Fruit fly (Drosophila melanogaster) whole organism, embryonic: ENCODE results near the gene CG12171.
A peak's percentile ranks its signal among the peaks of the same experiment; 100 is the strongest.

Experiments
- Aef1 ChIP-seq: fragments of 200-800 bp; sonication (Bioruptor generic); IDR thresholded peaks from 3 replicates; pipeline ENCODE4 v1.3.6; 2022; ENCODE audit warnings: missing biosample characterization, missing genetic modification characterization
- BtbVII ChIP-seq: fragments of 200-800 bp; sonication (Bioruptor generic); optimal IDR thresholded peaks from 3 replicates; lab custom pipeline; 2017; ENCODE audit warnings: missing biosample characterization, mild to moderate bottlenecking, missing genetic modification characterization
- CG1024 ChIP-seq: fragments of 200-800 bp; sonication (Bioruptor generic); IDR thresholded peaks from 2 replicates; pipeline ENCODE4 v1.3.6; 2022; ENCODE audit warnings: missing biosample characterization, missing genetic modification characterization
- CG10267 ChIP-seq: fragments of 200-800 bp; sonication (Bioruptor generic); optimal IDR thresholded peaks from 2 replicates; lab custom pipeline; 2018; ENCODE audit warnings: missing biosample characterization, mild to moderate bottlenecking, missing genetic modification characterization, moderate library complexity
- CG13123 ChIP-seq: fragments of 200-800 bp; sonication (Bioruptor generic); optimal IDR thresholded peaks from 2 replicates; lab custom pipeline; 2016; ENCODE audit warnings: missing biosample characterization, missing genetic modification characterization
- CG14965 ChIP-seq: fragments of 200-800 bp; sonication (Bioruptor generic); optimal IDR thresholded peaks from 2 replicates; lab custom pipeline; 2016; ENCODE audit warnings: missing biosample characterization, missing genetic modification characterization, borderline replicate concordance
- CG1647 ChIP-seq: fragments of 200-800 bp; sonication (Bioruptor generic); optimal IDR thresholded peaks from 3 replicates; lab custom pipeline; 2016; ENCODE audit warnings: missing biosample characterization, missing genetic modification characterization
- CG17385 ChIP-seq: fragments of 200-800 bp; sonication (Bioruptor generic); optimal IDR thresholded peaks from 3 replicates; lab custom pipeline; 2018; ENCODE audit warnings: missing biosample characterization, mild to moderate bottlenecking, missing genetic modification characterization
- CG17612 ChIP-seq: fragments of 200-800 bp; sonication (Bioruptor generic); IDR thresholded peaks from 2 replicates; pipeline ENCODE4 v1.3.6; 2022; ENCODE audit warnings: missing biosample characterization, missing genetic modification characterization
- CG30020 ChIP-seq: fragments of 200-800 bp; optimal IDR thresholded peaks from 2 replicates; lab custom pipeline; 2019; ENCODE audit warnings: missing biosample characterization, mild to moderate bottlenecking, missing genetic modification characterization, moderate library complexity
- CG31441 ChIP-seq: fragments of 200-800 bp; sonication (Bioruptor generic); IDR thresholded peaks from 2 replicates; pipeline ENCODE4 v1.3.6; 2022; ENCODE audit warnings: missing biosample characterization, missing genetic modification characterization
- CG32767 ChIP-seq: fragments of 200-800 bp; sonication (Bioruptor generic); IDR thresholded peaks from 2 replicates; pipeline ENCODE4 v1.3.6; 2022; ENCODE audit warnings: missing biosample characterization, missing genetic modification characterization
- CG33557 ChIP-seq: fragments of 200-800 bp; sonication (Bioruptor generic); optimal IDR thresholded peaks from 2 replicates; lab custom pipeline; 2019; ENCODE audit warnings: missing biosample characterization, mild to moderate bottlenecking, missing genetic modification characterization, moderate library complexity
- CG4707 ChIP-seq: fragments of 200-800 bp; sonication (Bioruptor generic); optimal IDR thresholded peaks from 2 replicates; lab custom pipeline; 2018; ENCODE audit warnings: missing biosample characterization, mild to moderate bottlenecking, missing genetic modification characterization, moderate library complexity
- CG7745 ChIP-seq: fragments of 200-800 bp; sonication (Bioruptor generic); optimal IDR thresholded peaks from 2 replicates; lab custom pipeline; 2018; ENCODE audit warnings: missing biosample characterization, mild to moderate bottlenecking, missing genetic modification characterization, moderate library complexity
- CG7839 ChIP-seq: fragments of 200-800 bp; sonication (Bioruptor generic); optimal IDR thresholded peaks from 3 replicates; lab custom pipeline; 2018; ENCODE audit warnings: missing biosample characterization, mild to moderate bottlenecking, missing genetic modification characterization, moderate library complexity
- CG9797 ChIP-seq: fragments of 200-800 bp; sonication (Bioruptor generic); optimal IDR thresholded peaks from 3 replicates; lab custom pipeline; 2018; ENCODE audit warnings: missing biosample characterization, mild to moderate bottlenecking, missing genetic modification characterization
- CG9876 ChIP-seq: fragments of 200-800 bp; sonication (Bioruptor generic); optimal IDR thresholded peaks from 2 replicates; lab custom pipeline; 2016; ENCODE audit warnings: missing biosample characterization, missing genetic modification characterization
- Drgx ChIP-seq: fragments of 200-800 bp; sonication (Bioruptor generic); IDR thresholded peaks from 2 replicates; pipeline ENCODE4 v1.3.6; 2022; ENCODE audit warnings: missing biosample characterization, missing genetic modification characterization
- Elba2 ChIP-seq: fragments of 200-800 bp; sonication (Bioruptor generic); optimal IDR thresholded peaks from 3 replicates; lab custom pipeline; 2016; ENCODE audit warnings: missing biosample characterization, missing genetic modification characterization
- Ets97D ChIP-seq: fragments of 200-800 bp; sonication (Bioruptor generic); optimal IDR thresholded peaks from 3 replicates; lab custom pipeline; 2016; ENCODE audit warnings: missing biosample characterization, missing genetic modification characterization
- Fer1 ChIP-seq: fragments of 200-800 bp; sonication (Bioruptor generic); optimal IDR thresholded peaks from 2 replicates; lab custom pipeline; 2017; ENCODE audit warnings: missing biosample characterization, mild to moderate bottlenecking, missing genetic modification characterization
- HmgZ ChIP-seq: fragments of 200-800 bp; sonication (Bioruptor generic); optimal IDR thresholded peaks from 2 replicates; lab custom pipeline; 2018; ENCODE audit warnings: missing biosample characterization, mild to moderate bottlenecking, missing genetic modification characterization
- Lhr ChIP-seq: fragments of 200-800 bp; sonication (Bioruptor generic); optimal IDR thresholded peaks from 3 replicates; lab custom pipeline; 2017; ENCODE audit warnings: mild to moderate bottlenecking, missing biosample characterization, missing genetic modification reagents, missing genetic modification characterization
- NFAT ChIP-seq: fragments of 200-800 bp; sonication (Bioruptor generic); IDR thresholded peaks from 2 replicates; pipeline ENCODE4 v1.3.6; 2022; ENCODE audit warnings: missing biosample characterization, missing genetic modification characterization
- Neu2 ChIP-seq: fragments of 200-800 bp; sonication (Bioruptor generic); optimal IDR thresholded peaks from 3 replicates; lab custom pipeline; 2016; ENCODE audit warnings: missing biosample characterization, missing genetic modification characterization, borderline replicate concordance
- Nf-YC ChIP-seq: fragments of 200-800 bp; optimal IDR thresholded peaks from 3 replicates; lab custom pipeline; 2019; ENCODE audit warnings: missing biosample characterization, mild to moderate bottlenecking, missing genetic modification characterization, moderate library complexity
- NfI ChIP-seq: fragments of 200-800 bp; sonication (Bioruptor generic); optimal IDR thresholded peaks from 3 replicates; lab custom pipeline; 2018; ENCODE audit warnings: missing biosample characterization, mild to moderate bottlenecking, missing genetic modification characterization, moderate library complexity
- Rfx ChIP-seq: fragments of 200-800 bp; sonication (Bioruptor generic); IDR thresholded peaks from 2 replicates; pipeline ENCODE4 v1.3.6; 2022; ENCODE audit warnings: missing biosample characterization, missing genetic modification characterization
- Sry-δ ChIP-seq: fragments of 200-800 bp; sonication (Bioruptor generic); optimal IDR thresholded peaks from 2 replicates; lab custom pipeline; 2016; ENCODE audit warnings: missing biosample characterization, missing genetic modification characterization
- ara ChIP-seq: fragments of 200-800 bp; sonication (Bioruptor generic); IDR thresholded peaks from 2 replicates; pipeline ENCODE4 v1.3.6; 2022; ENCODE audit warnings: missing biosample characterization, missing genetic modification characterization
- cas ChIP-seq: fragments of 200-800 bp; sonication (Bioruptor generic); IDR thresholded peaks from 2 replicates; pipeline ENCODE4 v1.3.6; 2022; ENCODE audit warnings: missing biosample characterization, missing genetic modification characterization
- dmrt99B ChIP-seq: fragments of 200-800 bp; sonication (Bioruptor generic); optimal IDR thresholded peaks from 2 replicates; lab custom pipeline; 2018; ENCODE audit warnings: missing biosample characterization, mild to moderate bottlenecking, missing genetic modification characterization, moderate library complexity
- eyg ChIP-seq: fragments of 200-800 bp; sonication (Bioruptor generic); optimal IDR thresholded peaks from 3 replicates; lab custom pipeline; 2016; ENCODE audit warnings: missing biosample characterization, missing genetic modification characterization
- fd64A ChIP-seq: fragments of 200-800 bp; sonication (Bioruptor generic); optimal IDR thresholded peaks from 3 replicates; lab custom pipeline; 2018; ENCODE audit warnings: missing biosample characterization, mild to moderate bottlenecking, missing genetic modification characterization
- gce ChIP-seq: fragments of 200-800 bp; sonication (Bioruptor generic); IDR thresholded peaks from 3 replicates; pipeline ENCODE4 v1.3.6; 2022; ENCODE audit warnings: missing biosample characterization, missing genetic modification characterization
- gfzf ChIP-seq: fragments of 200-800 bp; sonication (Bioruptor generic); optimal IDR thresholded peaks from 2 replicates; lab custom pipeline; 2016; ENCODE audit warnings: missing biosample characterization, mild to moderate bottlenecking, missing genetic modification characterization, moderate library complexity
- grau ChIP-seq: fragments of 200-800 bp; optimal IDR thresholded peaks from 3 replicates; lab custom pipeline; 2019; ENCODE audit warnings: missing biosample characterization, mild to moderate bottlenecking, missing genetic modification characterization, moderate library complexity
- jumu ChIP-seq: fragments of 200-800 bp; sonication (Bioruptor generic); optimal IDR thresholded peaks from 3 replicates; lab custom pipeline; 2016; ENCODE audit warnings: missing biosample characterization, missing genetic modification characterization
- nau ChIP-seq: fragments of 200-800 bp; sonication (Bioruptor generic); optimal IDR thresholded peaks from 3 replicates; lab custom pipeline; 2017; ENCODE audit warnings: missing biosample characterization, mild to moderate bottlenecking, missing genetic modification characterization, missing genetic modification reagents
- nom ChIP-seq: fragments of 200-800 bp; sonication (Bioruptor generic); optimal IDR thresholded peaks from 2 replicates; lab custom pipeline; 2017; ENCODE audit warnings: missing biosample characterization, missing genetic modification characterization, mild to moderate bottlenecking, moderate library complexity, missing genetic modification reagents
- onecut ChIP-seq: fragments of 200-800 bp; sonication (Bioruptor generic); IDR thresholded peaks from 2 replicates; pipeline ENCODE4 v1.3.6; 2022; ENCODE audit warnings: missing biosample characterization, missing genetic modification characterization
- org-1 ChIP-seq: fragments of 200-800 bp; sonication (Bioruptor generic); optimal IDR thresholded peaks from 2 replicates; lab custom pipeline; 2017; ENCODE audit warnings: missing biosample characterization, missing genetic modification characterization
- pb ChIP-seq: fragments of 200-800 bp; sonication (Bioruptor generic); optimal IDR thresholded peaks from 3 replicates; lab custom pipeline; 2016; ENCODE audit warnings: missing biosample characterization, missing genetic modification characterization
- pfk ChIP-seq: fragments of 200-800 bp; sonication (Bioruptor generic); optimal IDR thresholded peaks from 2 replicates; lab custom pipeline; 2018; ENCODE audit warnings: missing biosample characterization, mild to moderate bottlenecking, missing genetic modification characterization, moderate library complexity
- ro ChIP-seq: fragments of 200-800 bp; sonication (Bioruptor generic); IDR thresholded peaks from 2 replicates; pipeline ENCODE4 v1.3.6; 2022; ENCODE audit warnings: missing biosample characterization, missing genetic modification characterization
- so ChIP-seq: fragments of 200-800 bp; sonication (Bioruptor generic); IDR thresholded peaks from 3 replicates; pipeline ENCODE4 v1.3.6; 2022; ENCODE audit warnings: missing biosample characterization, missing genetic modification characterization
- sob ChIP-seq: fragments of 200-800 bp; sonication (Bioruptor generic); IDR thresholded peaks from 2 replicates; pipeline ENCODE4 v1.3.6; 2022; ENCODE audit warnings: missing biosample characterization, missing genetic modification characterization
- sr ChIP-seq: fragments of 200-800 bp; sonication (Bioruptor generic); IDR thresholded peaks from 3 replicates; pipeline ENCODE4 v1.3.6; 2022; ENCODE audit warnings: missing biosample characterization, missing genetic modification characterization
- wor ChIP-seq: fragments of 200-800 bp; sonication (Bioruptor generic); IDR thresholded peaks from 2 replicates; pipeline ENCODE4 v1.3.6; 2022; ENCODE audit warnings: missing biosample characterization, missing genetic modification characterization

CG12171 gene

DNA sequence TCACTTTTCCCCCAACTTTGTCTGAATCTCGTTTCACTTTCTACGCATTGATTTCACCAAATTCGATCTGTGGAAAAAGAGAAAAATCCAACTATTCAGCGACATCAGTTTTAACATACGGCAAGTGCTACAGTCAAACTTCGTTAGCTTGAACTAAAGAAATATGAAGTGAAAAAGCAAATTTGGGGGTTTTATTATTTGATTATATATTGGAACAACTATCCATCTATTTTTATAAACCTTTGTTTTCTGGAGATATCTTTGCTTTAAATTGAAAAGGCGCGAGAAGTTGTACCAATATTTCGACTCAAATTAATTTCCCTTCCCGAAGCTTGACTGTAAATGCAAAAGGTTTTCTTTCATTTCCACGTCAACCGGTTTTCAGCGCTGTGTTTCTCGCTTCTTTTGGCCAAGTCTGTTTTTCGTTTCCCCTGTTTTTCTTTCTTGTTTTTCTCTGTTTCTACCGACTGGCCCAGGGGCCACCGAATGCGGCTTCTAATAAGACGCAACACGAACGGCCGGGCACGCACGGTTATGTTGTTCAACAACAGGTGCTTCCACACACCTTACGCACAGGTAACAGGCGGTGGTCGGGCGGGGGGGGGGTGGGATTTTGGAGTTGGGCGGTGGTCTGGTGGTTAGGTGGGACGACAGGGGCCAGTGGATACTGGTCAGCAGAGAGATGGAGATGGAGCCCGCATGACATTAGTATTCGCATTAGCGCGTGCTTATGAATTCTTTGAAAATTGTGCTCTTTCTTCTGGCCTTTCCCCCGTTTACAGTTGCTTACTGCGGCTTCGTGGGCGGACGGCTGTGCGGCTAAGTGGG, 49.7 kb downstream of the CG12171 start (continued):
- TF ChIP-seq Neu2 (GFP tag; lab: Kevin White, UChicago), result no peak
- TF ChIP-seq ro (GFP tag; lab: Robert Waterston, UW), result peak; percentile 32; the same call in 1 of the 2 replicates
- peak; percentile 58 for TF ChIP-seq CG17385 (GFP tag; lab: Kevin White, UChicago)
- no peak for TF ChIP-seq pfk (GFP tag; lab: Kevin White, UChicago)
- TF ChIP-seq CG10267 (tag; lab: Kevin White, UChicago), result peak; percentile 73
- TF ChIP-seq cas (GFP tag; lab: Robert Waterston, UW), result no peak
- no peak for TF ChIP-seq CG13123 (GFP tag; lab: Kevin White, UChicago)
- no peak for TF ChIP-seq Elba2 (GFP tag; lab: Kevin White, UChicago)
- peak; percentile 83 for TF ChIP-seq CG31441
- peak; percentile 22 for TF ChIP-seq pb
- no peak for TF ChIP-seq CG1024 (GFP tag; lab: Robert Waterston, UW)
- TF ChIP-seq CG7839 (tag; lab: Kevin White, UChicago), result no peak
- TF ChIP-seq Fer1 (GFP tag; lab: Kevin White, UChicago), result peak; percentile 54
- TF ChIP-seq Rfx, result peak; percentile 42
- TF ChIP-seq CG17612, result no peak
- TF ChIP-seq CG9797, result no peak
- peak; percentile 36 for TF ChIP-seq jumu (GFP tag; lab: Kevin White, UChicago)
- peak; percentile 35; the same call in 1 of the 2 replicates for TF ChIP-seq onecut
- no peak for TF ChIP-seq so (GFP tag; lab: Robert Waterston, UW)
- TF ChIP-seq NFAT (GFP tag; lab: Robert Waterston, UW), result no peak
- no peak for TF ChIP-seq Aef1
- TF ChIP-seq Sry-δ, result no peak
- TF ChIP-seq CG7745 (tag; lab: Kevin White, UChicago), result no peak
- no peak for TF ChIP-seq CG1647
- peak; percentile 40 for TF ChIP-seq CG4707 (GFP tag; lab: Kevin White, UChicago)
- TF ChIP-seq CG32767 (GFP tag; lab: Robert Waterston, UW), result peak; percentile 66; the same call in 1 of the 2 replicates
- peak; percentile 83 for TF ChIP-seq dmrt99B
- TF ChIP-seq ara, result no peak; the same call in 1 of the 2 replicates
- no peak for TF ChIP-seq gfzf
- peak; percentile 84 for TF ChIP-seq Drgx (GFP tag; lab: Robert Waterston, UW)
- TF ChIP-seq CG9876 (GFP tag; lab: Kevin White, UChicago), result no peak
- peak; percentile 18; the same call in 1 of the 3 replicates for TF ChIP-seq gce (GFP tag; lab: Robert Waterston, UW)
- no peak for TF ChIP-seq nom (GFP tag; lab: Kevin White, UChicago)
- TF ChIP-seq HmgZ (tag; lab: Kevin White, UChicago), result no peak
- TF ChIP-seq sob (GFP tag; lab: Robert Waterston, UW), result no peak
- no peak for TF ChIP-seq CG14965 (GFP tag; lab: Kevin White, UChicago)
- no peak for TF ChIP-seq fd64A (GFP tag; lab: Kevin White, UChicago)
- no peak for TF ChIP-seq eyg (GFP tag; lab: Kevin White, UChicago)
- TF ChIP-seq org-1 (GFP tag; lab: Kevin White, UChicago), result peak; percentile 35
- TF ChIP-seq CG33557, result peak; percentile 49
- TF ChIP-seq Ets97D (GFP tag; lab: Kevin White, UChicago), result no peak
- no peak for TF ChIP-seq BtbVII (GFP tag; lab: Kevin White, UChicago)
- no peak for TF ChIP-seq NfI
- no peak for TF ChIP-seq sr
- TF ChIP-seq nau, result no peak
- TF ChIP-seq Lhr (GFP tag; lab: Kevin White, UChicago), result peak; percentile 2
- no peak for TF ChIP-seq Nf-YC
- peak; percentile 98 for TF ChIP-seq grau
- peak; percentile 2 for TF ChIP-seq CG30020 (tag; lab: Kevin White, UChicago)
- peak; percentile 16; the same call in 1 of the 2 replicates for TF ChIP-seq wor (GFP tag; lab: Robert Waterston, UW)
